Fruit fly (Drosophila melanogaster) whole organism, pupa: Measurements from ENCODE around the gene CG5397.

Source experiments
- CG8301 ChIP-seq: fragments of 200-800 bp; sonication (Bioruptor generic); optimal IDR thresholded peaks from 2 replicates; lab custom pipeline; 2018; ENCODE audit warnings: missing biosample characterization, mild to moderate bottlenecking, missing genetic modification characterization
- EcR ChIP-seq: fragments of 200-800 bp; sonication (Bioruptor generic); optimal IDR thresholded peaks from 3 replicates; lab custom pipeline; 2019; ENCODE audit warnings: missing biosample characterization, missing genetic modification characterization, mild to moderate bottlenecking, moderate library complexity, missing genetic modification reagents
- Snoo ChIP-seq: fragments of 200-800 bp; sonication (Bioruptor generic); optimal IDR thresholded peaks from 3 replicates; lab custom pipeline; 2017; ENCODE audit warnings: missing biosample characterization, mild to moderate bottlenecking, missing genetic modification characterization, inconsistent platforms

DNA sequence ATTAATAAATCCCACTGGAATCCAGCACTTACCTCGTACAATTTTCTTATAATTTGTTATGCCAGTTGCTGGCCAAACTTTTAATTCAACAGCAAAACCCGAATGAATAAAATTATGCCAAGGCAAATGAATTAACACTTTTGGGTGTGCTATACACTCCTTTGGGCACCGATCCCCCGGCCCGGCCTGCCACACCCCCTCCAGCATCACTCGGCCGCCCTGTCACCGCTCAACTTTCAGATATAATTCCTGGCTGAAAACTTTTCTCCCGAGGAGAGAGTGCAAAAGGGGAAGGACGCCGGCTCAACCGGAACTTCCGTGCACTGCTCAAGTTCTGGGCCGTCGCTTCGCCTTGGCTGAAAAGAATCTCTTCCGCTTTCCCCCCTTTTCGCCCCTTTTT is 13.4 kb downstream of the CG5397 start:
- TF ChIP-seq EcR (GFP tag; lab: Kevin White, UChicago) = no peak
- TF ChIP-seq CG8301 = no peak
- no peak for TF ChIP-seq Snoo (tag; lab: Kevin White, UChicago)
